Worm (Caenorhabditis elegans) whole organism, early embryonic: ENCODE measurements around the gene K05F1.9.
"Not testable (repeated sequence)": the region's sequence is repeated elsewhere in the genome, so short reads cannot be mapped to it uniquely, and the experiment has no call there.

Experiments
- B0310.2 ChIP-seq: sonication (generic microtip); optimal IDR thresholded peaks from 2 replicates; lab custom pipeline; 2016; ENCODE audit warnings: mild to moderate bottlenecking, missing genetic modification characterization, missing compliant biosample characterization
- F13C5.2 ChIP-seq: sonication (generic microtip); optimal IDR thresholded peaks from 2 replicates; lab custom pipeline; 2017; ENCODE audit warnings: mild to moderate bottlenecking, missing genetic modification characterization, inconsistent platforms, missing compliant biosample characterization
- aly-1 ChIP-seq: sonication (generic microtip); optimal IDR thresholded peaks from 2 replicates; lab custom pipeline; 2016; ENCODE audit warnings: missing genetic modification characterization, missing compliant biosample characterization
- ama-1 ChIP-seq: fragments of 150-350 bp; optimal IDR thresholded peaks from 2 replicates; lab custom pipeline; 2014
- ceh-13 ChIP-seq: fragments of 200-800 bp; sonication (Bioruptor generic); optimal IDR thresholded peaks from 2 replicates; lab custom pipeline; 2018; ENCODE audit warnings: mild to moderate bottlenecking, missing genetic modification characterization, missing compliant biosample characterization
- ceh-36 ChIP-seq: sonication (generic microtip); optimal IDR thresholded peaks from 2 replicates; lab custom pipeline; 2016; ENCODE audit warnings: missing genetic modification characterization, inconsistent platforms, missing compliant biosample characterization
- ets-7 ChIP-seq: sonication (generic microtip); optimal IDR thresholded peaks from 2 replicates; lab custom pipeline; 2016; ENCODE audit warnings: missing genotype, missing genetic modification characterization, missing compliant biosample characterization
- flt-1 ChIP-seq: fragments of 200-800 bp; sonication (Bioruptor generic); IDR thresholded peaks from 2 replicates; pipeline ENCODE4 v1.3.6; 2022; ENCODE audit warnings: missing genetic modification characterization, missing compliant biosample characterization
- hmbx-1 ChIP-seq: sonication (generic microtip); optimal IDR thresholded peaks from 2 replicates; lab custom pipeline; 2016; ENCODE audit warnings: mild to moderate bottlenecking, missing genetic modification characterization, missing compliant biosample characterization
- hmg-4 ChIP-seq: fragments of 200-800 bp; sonication (Bioruptor generic); optimal IDR thresholded peaks from 2 replicates; lab custom pipeline; 2018; ENCODE audit warnings: mild to moderate bottlenecking, missing genetic modification characterization, missing compliant biosample characterization
- hnd-1 ChIP-seq: sonication (generic microtip); optimal IDR thresholded peaks from 2 replicates; lab custom pipeline; 2016; ENCODE audit warnings: missing genetic modification characterization, missing compliant biosample characterization
- pes-1 ChIP-seq: fragments of 200-800 bp; sonication (Bioruptor generic); IDR thresholded peaks from 2 replicates; pipeline ENCODE4 v1.3.6; 2022; ENCODE audit warnings: missing genetic modification reagents, missing genetic modification characterization, missing compliant biosample characterization
- scrt-1 ChIP-seq: fragments of 200-800 bp; sonication (Bioruptor generic); IDR thresholded peaks from 2 replicates; pipeline ENCODE4 v1.3.6; 2022; ENCODE audit warnings: missing genetic modification characterization, missing compliant biosample characterization
- sea-1 ChIP-seq: fragments of 200-800 bp; sonication (Bioruptor generic); conservative IDR thresholded peaks from 2 replicates; pipeline ENCODE4 v1.3.6; 2022; ENCODE audit warnings: missing genetic modification characterization, missing compliant biosample characterization
- tbx-11 ChIP-seq: fragments of 200-800 bp; sonication (Bioruptor generic); IDR thresholded peaks from 2 replicates; pipeline ENCODE4 v1.3.6; 2022; ENCODE audit warnings: missing genetic modification characterization, missing compliant biosample characterization
- tbx-37 ChIP-seq: fragments of 200-800 bp; sonication (Bioruptor generic); conservative IDR thresholded peaks from 2 replicates; pipeline ENCODE4 v1.3.6; 2022; ENCODE audit warnings: missing genetic modification reagents, missing genetic modification characterization, missing compliant biosample characterization
- tra-4 ChIP-seq: sonication (generic microtip); optimal IDR thresholded peaks from 2 replicates; lab custom pipeline; 2017; ENCODE audit warnings: missing genetic modification characterization, missing compliant biosample characterization

The K05F1.9 gene

ce11 chrII:5757656-5758055 is 43.3 kb downstream of the K05F1.9 start, which contains the start of the genes F10C1.3 and F10C1.23:
Gene F10C1.3, minus strand, starts transcription at chrII:5757756.
Gene F10C1.23, plus strand, starts transcription at chrII:5758040.
- TF ChIP-seq hnd-1 (tag; lab: Kevin White, UChicago); tbx-37 (GFP tag; lab: Robert Waterston, UW); aly-1 (tag; lab: Kevin White, UChicago): not testable (repeated sequence)

ce11 chrII:5754168-5754567 is 46.8 kb downstream of the K05F1.9 start, which contains the start of gene F10C1.8:
Gene F10C1.8, plus strand, starts transcription at chrII:5754468.
- TF ChIP-seq ceh-13 (GFP tag; lab: Kevin White, UChicago) = no peak
- TF ChIP-seq ama-1 (lab: Kevin White, UChicago) = no peak
- no peak for TF ChIP-seq tbx-11 (GFP tag; lab: Robert Waterston, UW)
- TF ChIP-seq ets-7 = no peak
- no peak for TF ChIP-seq scrt-1 (GFP tag; lab: Robert Waterston, UW)
- no peak for TF ChIP-seq ceh-36
- no peak for TF ChIP-seq hmg-4 (GFP tag; lab: Kevin White, UChicago)
- no peak for TF ChIP-seq B0310.2 (tag; lab: Kevin White, UChicago)
- TF ChIP-seq hmbx-1 (tag; lab: Kevin White, UChicago) = no peak
- TF ChIP-seq F13C5.2 (tag; lab: Kevin White, UChicago) = no peak
- TF ChIP-seq aly-1 (tag; lab: Kevin White, UChicago) = no peak
- no peak for TF ChIP-seq tbx-37 (GFP tag; lab: Robert Waterston, UW)
- TF ChIP-seq flt-1 (GFP tag; lab: Robert Waterston, UW) = no peak
- TF ChIP-seq pes-1 (GFP tag; lab: Robert Waterston, UW) = no peak
- no peak for TF ChIP-seq hnd-1 (tag; lab: Kevin White, UChicago)
- TF ChIP-seq sea-1 (GFP tag; lab: Robert Waterston, UW) = no peak
- no peak for TF ChIP-seq tra-4

- TF ChIP-seq scrt-1 (GFP tag; lab: Robert Waterston, UW) (no peak), tra-4 (no peak), tbx-37 (GFP tag; lab: Robert Waterston, UW) (no peak), hnd-1 (tag; lab: Kevin White, UChicago) (no peak)
Observed at ce11 chrII:5751353-5751752, 49.6 kb downstream of the K05F1.9 start.
